Worm (Caenorhabditis elegans): ENCODE data around the gene bgal-2.

Gene bgal-2

DNA sequence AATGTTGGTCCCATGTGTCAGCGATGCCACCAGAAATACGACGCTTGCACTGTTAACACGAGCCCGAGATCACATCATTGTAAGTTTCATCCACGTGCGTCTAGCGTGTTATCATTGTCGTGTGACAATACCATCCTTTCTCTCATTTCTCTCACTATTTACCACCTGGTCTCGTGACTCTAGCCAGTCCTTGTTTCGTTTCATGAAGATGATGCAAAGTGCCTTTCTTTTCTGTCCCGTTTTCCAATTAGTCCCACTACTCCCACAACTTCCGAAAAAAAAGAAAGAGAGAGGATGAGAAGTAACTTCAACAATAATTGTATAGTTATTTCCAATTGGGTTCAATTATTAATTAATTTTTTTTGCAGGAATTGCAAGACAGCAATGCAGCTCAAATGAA, 41.3 kb upstream of the bgal-2 start (continued):
- no peak for TF ChIP-seq daf-12 (tag; optimal IDR thresholded peaks at IDR 0.05)
- TF ChIP-seq nhr-28 (tag; optimal IDR thresholded peaks at IDR 0.05): peak; percentile 80
- peak; percentile 23 for TF ChIP-seq jun-1 (tag; optimal IDR thresholded peaks at IDR 0.05)
- TF ChIP-seq aly-2 (tag; optimal IDR thresholded peaks at IDR 0.05): no peak
- 0 out of 2 replicates have a peak, but pooled peaks have one; percentile 4 for TF ChIP-seq mdt-29 (GFP tag; IDR thresholded peaks at IDR 0.05)
- TF ChIP-seq F44E2.7 (GFP tag; IDR thresholded peaks at IDR 0.05): no peak
- peak; percentile 59 for TF ChIP-seq nhr-76 (tag; optimal IDR thresholded peaks at IDR 0.05)
- no peak for TF ChIP-seq lin-1 (GFP tag; IDR thresholded peaks at IDR 0.05)
- no peak for TF ChIP-seq skn-1 (tag; optimal IDR thresholded peaks at IDR 0.05)
- TF ChIP-seq ceh-44 (GFP tag; IDR thresholded peaks at IDR 0.05): no peak
- TF ChIP-seq set-16 (GFP tag; IDR thresholded peaks at IDR 0.05): no peak
- TF ChIP-seq daf-16 (GFP tag; optimal IDR thresholded peaks at IDR 0.05): no peak
- TF ChIP-seq daf-16 (tag; optimal IDR thresholded peaks at IDR 0.05): peak; percentile 69
- no peak for TF ChIP-seq nhr-102 (tag; optimal IDR thresholded peaks at IDR 0.05)
- no peak for TF ChIP-seq F26F4.8 (GFP tag; conservative IDR thresholded peaks at IDR 0.05)
- no peak for TF ChIP-seq ceh-32 (tag; optimal IDR thresholded peaks at IDR 0.05; ENCODE audit: poor library complexity)
- peak; percentile 23 for TF ChIP-seq dpl-1 (GFP tag; optimal IDR thresholded peaks at IDR 0.05)
- no peak for TF ChIP-seq saeg-2 (GFP tag; IDR thresholded peaks at IDR 0.05)
- TF ChIP-seq dmd-6 (GFP tag; IDR thresholded peaks at IDR 0.05): peak; percentile 91
- peak; percentile 86 for TF ChIP-seq hlh-30 (tag; optimal IDR thresholded peaks at IDR 0.05; ENCODE audit: insufficient read depth)
- TF ChIP-seq lsy-2 (tag; optimal IDR thresholded peaks at IDR 0.05): peak; percentile 43 to 67
- TF ChIP-seq nhr-111 (GFP tag; optimal IDR thresholded peaks at IDR 0.05): no peak
- TF ChIP-seq duxl-1 (tag; optimal IDR thresholded peaks at IDR 0.05; ENCODE audit: poor library complexity): peak; percentile 24
- TF ChIP-seq nhr-48 (tag; optimal IDR thresholded peaks at IDR 0.05): peak; percentile 31
- TF ChIP-seq unc-39 (tag; optimal IDR thresholded peaks at IDR 0.05): no peak
- no peak for TF ChIP-seq vab-7 (GFP tag; IDR thresholded peaks at IDR 0.05)
- no peak for TF ChIP-seq sdz-12 (GFP tag; optimal IDR thresholded peaks at IDR 0.05)
- TF ChIP-seq F37D6.2 (tag; optimal IDR thresholded peaks at IDR 0.05): no peak
- no peak for TF ChIP-seq ama-1 (optimal IDR thresholded peaks at IDR 0.05)
- TF ChIP-seq ceh-20 (GFP tag; IDR thresholded peaks at IDR 0.05): no peak
- TF ChIP-seq fkh-10 (GFP tag; optimal IDR thresholded peaks at IDR 0.05): no peak
- no peak for TF ChIP-seq ces-1 (GFP tag; optimal IDR thresholded peaks at IDR 0.05)
- TF ChIP-seq egl-43 (GFP tag; IDR thresholded peaks at IDR 0.05): no peak
- no peak; the same call in 1 of the 2 replicates for TF ChIP-seq hmg-1.1 (GFP tag; IDR thresholded peaks at IDR 0.05)
- no peak for TF ChIP-seq Y48G9A.11 (GFP tag; IDR thresholded peaks at IDR 0.05)
- TF ChIP-seq mep-1 (tag; optimal IDR thresholded peaks at IDR 0.05): peak; percentile 65
- TF ChIP-seq F49E8.2 (tag; optimal IDR thresholded peaks at IDR 0.05; ENCODE audit: borderline replicate concordance): no peak
- TF ChIP-seq madf-5 (GFP tag; IDR thresholded peaks at IDR 0.05): no peak
- TF ChIP-seq daf-19 (GFP tag; conservative IDR thresholded peaks at IDR 0.05): no peak
- TF ChIP-seq lir-3 (tag; optimal IDR thresholded peaks at IDR 0.05): no peak
- no peak for TF ChIP-seq snpc-4 (tag; optimal IDR thresholded peaks at IDR 0.05)
- peak; percentile 72 for TF ChIP-seq nhr-11 (tag; optimal IDR thresholded peaks at IDR 0.05)
- no peak for TF ChIP-seq snpc-1.2 (GFP tag; IDR thresholded peaks at IDR 0.05)
- no peak for TF ChIP-seq ztf-7 (tag; optimal IDR thresholded peaks at IDR 0.05)
- no peak for TF ChIP-seq ztf-11 (tag; optimal IDR thresholded peaks at IDR 0.05)
- no peak for TF ChIP-seq daf-8 (GFP tag; IDR thresholded peaks at IDR 0.05)
- no peak for TF ChIP-seq nhr-6 (tag; optimal IDR thresholded peaks at IDR 0.05)
- TF ChIP-seq tra-1 (GFP tag; IDR thresholded peaks at IDR 0.05): no peak
- no peak for TF ChIP-seq arid-1 (GFP tag; conservative IDR thresholded peaks at IDR 0.05)
- no peak for TF ChIP-seq ceh-28 (tag; optimal IDR thresholded peaks at IDR 0.05)
- peak; percentile 4; the same call in 1 of the 2 replicates for TF ChIP-seq Y75B8A.6 (GFP tag; IDR thresholded peaks at IDR 0.05)
- no peak for TF ChIP-seq fos-1 (tag; optimal IDR thresholded peaks at IDR 0.05)
- no peak for TF ChIP-seq T20F7.1 (GFP tag; optimal IDR thresholded peaks at IDR 0.05)

Measured in whole organism, L4 larva.